Worm (Caenorhabditis elegans): ENCODE data around the gene T19C4.24.

DNA sequence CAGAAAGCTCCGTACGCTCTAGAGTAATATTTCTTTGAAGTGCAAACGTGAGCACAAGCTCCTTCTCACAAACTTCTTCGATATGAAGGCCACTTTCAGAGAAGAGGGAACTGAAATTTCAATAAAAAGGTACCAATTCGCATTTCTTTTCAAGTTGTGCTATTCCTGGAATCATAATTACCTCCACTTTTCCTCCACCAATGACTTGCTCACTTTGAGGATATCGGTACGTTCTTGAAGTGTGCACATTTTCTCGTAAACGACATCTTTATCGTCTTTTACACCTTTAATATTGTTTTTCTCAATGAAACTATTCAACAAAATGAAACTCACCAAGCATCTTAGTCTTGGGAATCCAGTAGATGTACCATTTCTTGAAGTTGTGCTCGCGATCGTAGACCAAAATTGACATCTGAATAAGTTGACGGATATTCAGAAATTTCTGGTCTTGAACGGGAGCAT is 27.5 kb downstream of the T19C4.24 start, which contains the start of gene scb-1:
- TF ChIP-seq ztf-11 (tag; optimal IDR thresholded peaks at IDR 0.05) (no peak), nhr-25 (tag; optimal IDR thresholded peaks at IDR 0.05) (peak; percentile 8)

All from whole organism, L2 larva.